Worm (Caenorhabditis elegans) whole organism, late embryonic: Measurements from ENCODE around the gene K09C8.8.

Source experiments
- T23F11.4 ChIP-seq: fragments of 200-800 bp; sonication (Bioruptor generic); optimal IDR thresholded peaks from 2 replicates; lab custom pipeline; 2018; ENCODE audit warnings: mild to moderate bottlenecking, missing genetic modification characterization, missing compliant biosample characterization
- Y22D7AL.16 ChIP-seq: sonication (generic microtip); optimal IDR thresholded peaks from 2 replicates; lab custom pipeline; 2016; ENCODE audit warnings: missing genetic modification characterization, missing compliant biosample characterization
- ama-1 ChIP-seq: fragments of 150-350 bp; optimal IDR thresholded peaks from 2 replicates; lab custom pipeline; 2014
- ceh-14 ChIP-seq: sonication (generic microtip); optimal IDR thresholded peaks from 2 replicates; lab custom pipeline; 2016; ENCODE audit warnings: missing genotype, missing genetic modification characterization, missing compliant biosample characterization
- ceh-2 ChIP-seq: sonication (generic microtip); optimal IDR thresholded peaks from 2 replicates; lab custom pipeline; 2016; ENCODE audit warnings: missing genotype, missing genetic modification characterization, missing compliant biosample characterization
- dve-1 ChIP-seq: sonication (generic microtip); optimal IDR thresholded peaks from 2 replicates; lab custom pipeline; 2017; ENCODE audit warnings: antibody characterized with exemption, mild to moderate bottlenecking, missing genetic modification characterization, missing compliant biosample characterization
- hlh-8 ChIP-seq: sonication (generic microtip); optimal IDR thresholded peaks from 2 replicates; lab custom pipeline; 2016; ENCODE audit warnings: missing genotype, missing genetic modification characterization, missing compliant biosample characterization
- nhr-11 ChIP-seq: fragments of 150-350 bp; optimal IDR thresholded peaks from 2 replicates; lab custom pipeline; 2014; ENCODE audit warnings: missing biosample characterization, missing genetic modification characterization
- pat-9 ChIP-seq: fragments of 200-800 bp; sonication (Bioruptor generic); optimal IDR thresholded peaks from 2 replicates; lab custom pipeline; 2018; ENCODE audit warnings: mild to moderate bottlenecking, missing genetic modification characterization, moderate library complexity, missing compliant biosample characterization
- pax-1 ChIP-seq: fragments of 150-350 bp; optimal IDR thresholded peaks from 2 replicates; lab custom pipeline; 2014; ENCODE audit warnings: missing biosample characterization, missing genetic modification characterization
- pqm-1 ChIP-seq: sonication (generic microtip); optimal IDR thresholded peaks from 2 replicates; lab custom pipeline; 2016; ENCODE audit warnings: missing genetic modification characterization, missing compliant biosample characterization
- tbx-7 ChIP-seq: sonication (generic microtip); optimal IDR thresholded peaks from 2 replicates; lab custom pipeline; 2016; ENCODE audit warnings: missing genotype, missing genetic modification characterization, missing compliant biosample characterization
- unc-55 ChIP-seq: sonication (generic microtip); optimal IDR thresholded peaks from 2 replicates; lab custom pipeline; 2017; ENCODE audit warnings: missing biosample characterization, missing genetic modification reagents, missing genetic modification characterization
- unc-86 ChIP-seq: sonication (generic microtip); optimal IDR thresholded peaks from 2 replicates; lab custom pipeline; 2016; ENCODE audit warnings: missing genetic modification characterization, missing compliant biosample characterization

DNA sequence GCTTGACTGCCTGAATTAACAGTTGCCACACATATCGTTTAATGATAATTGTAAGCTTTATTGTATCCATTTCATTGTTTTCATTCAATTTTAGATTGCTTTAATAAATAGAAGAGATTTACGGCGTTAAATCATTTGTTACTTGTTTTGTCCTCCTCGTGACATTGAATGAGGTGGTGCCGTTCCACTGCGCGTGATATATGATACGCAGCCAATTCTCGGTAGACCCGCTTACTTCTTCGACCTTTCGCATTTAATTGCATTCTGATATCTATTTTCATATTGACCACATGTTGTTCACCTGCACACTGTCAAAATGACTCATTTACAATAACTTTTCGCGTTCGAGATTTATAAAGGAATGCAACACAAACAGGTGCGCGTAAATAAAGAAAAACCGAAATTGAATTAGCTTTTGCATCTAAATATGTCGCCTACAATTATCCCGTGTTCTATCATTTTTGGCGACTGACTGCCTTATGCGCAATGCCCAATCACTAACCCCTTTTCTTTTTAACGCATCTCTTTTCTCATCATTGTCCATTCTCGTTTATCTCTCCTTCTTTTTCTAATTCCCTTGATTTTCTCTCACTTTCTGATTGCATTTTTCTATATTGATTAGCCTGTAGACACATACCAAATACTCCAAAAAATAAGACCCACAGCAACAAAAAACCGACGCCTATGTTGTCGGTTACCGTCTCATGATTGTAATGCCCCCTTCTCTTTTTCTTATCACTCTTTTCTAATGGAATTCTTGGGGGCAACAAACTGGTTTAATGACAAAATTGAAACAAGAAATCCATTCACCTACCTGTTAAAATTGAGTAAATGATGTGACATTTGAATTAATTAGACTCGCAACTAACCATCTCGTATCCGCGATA lies 43.9 kb downstream of the K09C8.8 start:
- TF ChIP-seq tbx-7 (tag; lab: Kevin White, UChicago) (no peak), ama-1 (lab: Kevin White, UChicago) (no peak), pqm-1 (tag; lab: Kevin White, UChicago) (no peak), nhr-11 (no peak), hlh-8 (tag; lab: Kevin White, UChicago) (no peak), dve-1 (tag; lab: Kevin White, UChicago) (no peak), T23F11.4 (GFP tag; lab: Kevin White, UChicago) (no peak), ceh-2 (tag; lab: Kevin White, UChicago) (no peak), pax-1 (tag; lab: Kevin White, UChicago) (no peak), unc-86 (tag; lab: Kevin White, UChicago) (no peak), ceh-14 (tag; lab: Kevin White, UChicago) (no peak), pat-9 (tag; lab: Kevin White, UChicago) (no peak), Y22D7AL.16 (tag; lab: Kevin White, UChicago) (no peak), unc-55 (GFP tag; lab: Kevin White, UChicago) (no peak)
